Worm (Caenorhabditis elegans) whole organism, L2 larva: ENCODE data around the gene C35B1.4.

Experiments
- C34F6.9 ChIP-seq: fragments of 150-350 bp; optimal IDR thresholded peaks from 2 replicates; lab custom pipeline; 2014; ENCODE audit warnings: missing biosample characterization, missing genetic modification characterization
- F13H6.1 ChIP-seq: sonication (generic microtip); optimal IDR thresholded peaks from 2 replicates; lab custom pipeline; 2016; ENCODE audit warnings: missing genetic modification characterization, missing compliant biosample characterization
- R02D3.7 ChIP-seq: fragments of 150-350 bp; optimal IDR thresholded peaks from 2 replicates; lab custom pipeline; 2014; ENCODE audit warnings: missing biosample characterization, missing genetic modification characterization
- Y55F3AM.14 ChIP-seq: fragments of 200-800 bp; sonication (Bioruptor generic); optimal IDR thresholded peaks from 2 replicates; lab custom pipeline; 2018; ENCODE audit warnings: mild to moderate bottlenecking, missing genetic modification characterization, missing compliant biosample characterization
- alr-1 ChIP-seq: fragments of 150-350 bp; optimal IDR thresholded peaks from 2 replicates; lab custom pipeline; 2014; ENCODE audit warnings: missing biosample characterization, missing genetic modification characterization
- aly-2 ChIP-seq: fragments of 150-350 bp; optimal IDR thresholded peaks from 2 replicates; lab custom pipeline; 2014; ENCODE audit warnings: missing biosample characterization, missing genetic modification characterization
- blmp-1 ChIP-seq: sonication (generic microtip); optimal IDR thresholded peaks from 2 replicates; lab custom pipeline; 2017; ENCODE audit warnings: missing genetic modification characterization, mild to moderate bottlenecking, missing compliant biosample characterization, antibody characterized with exemption, moderate library complexity; ENCODE audit not compliant: insufficient read depth
- ceh-16 ChIP-seq: fragments of 150-350 bp; optimal IDR thresholded peaks from 2 replicates; lab custom pipeline; 2014; ENCODE audit warnings: missing biosample characterization, missing genetic modification characterization
- ceh-82 ChIP-seq: fragments of 150-350 bp; optimal IDR thresholded peaks from 2 replicates; lab custom pipeline; 2014; ENCODE audit warnings: missing biosample characterization, missing genetic modification characterization
- crh-2 ChIP-seq: sonication (generic microtip); optimal IDR thresholded peaks from 2 replicates; lab custom pipeline; 2017; ENCODE audit warnings: missing biosample characterization, missing genetic modification characterization
- dmd-4 ChIP-seq: sonication (generic microtip); optimal IDR thresholded peaks from 2 replicates; lab custom pipeline; 2017; ENCODE audit warnings: missing biosample characterization, missing genetic modification characterization
- egl-27 ChIP-seq: sonication (generic microtip); optimal IDR thresholded peaks from 3 replicates; lab custom pipeline; 2017; ENCODE audit warnings: missing biosample characterization, missing genetic modification reagents, missing genetic modification characterization
- elt-1 ChIP-seq: fragments of 150-350 bp; optimal IDR thresholded peaks from 2 replicates; lab custom pipeline; 2014; ENCODE audit warnings: missing biosample characterization, missing genetic modification characterization
- elt-3 ChIP-seq: sonication (generic microtip); optimal IDR thresholded peaks from 2 replicates; lab custom pipeline; 2017; ENCODE audit warnings: missing biosample characterization, missing genetic modification characterization
- fos-1 ChIP-seq: fragments of 150-350 bp; optimal IDR thresholded peaks from 2 replicates; lab custom pipeline; 2014; ENCODE audit warnings: missing biosample characterization, missing genetic modification characterization
- gmeb-1 ChIP-seq: fragments of 150-350 bp; optimal IDR thresholded peaks from 2 replicates; lab custom pipeline; 2014; ENCODE audit warnings: missing biosample characterization, missing genetic modification characterization
- lin-13 ChIP-seq: fragments of 150-350 bp; optimal IDR thresholded peaks from 2 replicates; lab custom pipeline; 2014; ENCODE audit warnings: missing biosample characterization, missing genetic modification reagents, missing genetic modification characterization
- lin-39 ChIP-seq: fragments of 150-350 bp; optimal IDR thresholded peaks from 2 replicates; lab custom pipeline; 2014; ENCODE audit warnings: missing biosample characterization, missing genetic modification reagents, missing genetic modification characterization
- lsy-2 ChIP-seq, 2 experiments: fragments of 150-350 bp in 1 of 2; sonication (generic microtip) in 1 of 2; optimal IDR thresholded peaks; 2 replicates each; lab custom pipeline; 2014 to 2017; ENCODE audit warnings: missing biosample characterization in 2 of 2, missing genetic modification characterization in 2 of 2
- mab-5 ChIP-seq: fragments of 150-350 bp; optimal IDR thresholded peaks from 2 replicates; lab custom pipeline; 2014; ENCODE audit warnings: missing biosample characterization, missing genetic modification characterization
- mbf-1 ChIP-seq: sonication (generic microtip); optimal IDR thresholded peaks from 2 replicates; lab custom pipeline; 2017; ENCODE audit warnings: missing biosample characterization, missing genetic modification characterization
- mdl-1 ChIP-seq, 2 experiments: fragments of 150-350 bp in 1 of 2; sonication (generic microtip) in 1 of 2; optimal IDR thresholded peaks; 2 replicates each; lab custom pipeline; 2017; ENCODE audit warnings: missing biosample characterization in 2 of 2, missing genetic modification characterization in 2 of 2
- nhr-10 ChIP-seq: sonication (generic microtip); optimal IDR thresholded peaks from 2 replicates; lab custom pipeline; 2017; ENCODE audit warnings: missing biosample characterization, missing genetic modification characterization
- nhr-11 ChIP-seq: fragments of 150-350 bp; optimal IDR thresholded peaks from 2 replicates; lab custom pipeline; 2014; ENCODE audit warnings: missing biosample characterization, missing genetic modification characterization
- nhr-129 ChIP-seq: fragments of 150-350 bp; optimal IDR thresholded peaks from 2 replicates; lab custom pipeline; 2014; ENCODE audit warnings: missing biosample characterization, missing genetic modification characterization
- nhr-21 ChIP-seq: fragments of 150-350 bp; optimal IDR thresholded peaks from 2 replicates; lab custom pipeline; 2014; ENCODE audit warnings: missing biosample characterization, missing genetic modification characterization
- nhr-237 ChIP-seq: fragments of 150-350 bp; optimal IDR thresholded peaks from 2 replicates; lab custom pipeline; 2014; ENCODE audit warnings: missing biosample characterization, missing genetic modification characterization
- nhr-25 ChIP-seq: fragments of 150-350 bp; sonication (generic microtip); optimal IDR thresholded peaks from 3 replicates; lab custom pipeline; 2014; ENCODE audit warnings: missing biosample characterization, missing genetic modification characterization
- nhr-77 ChIP-seq: fragments of 150-350 bp; optimal IDR thresholded peaks from 2 replicates; lab custom pipeline; 2014; ENCODE audit warnings: missing biosample characterization, missing genetic modification characterization
- peb-1 ChIP-seq: fragments of 150-350 bp; optimal IDR thresholded peaks from 2 replicates; lab custom pipeline; 2014; ENCODE audit warnings: missing biosample characterization, missing genetic modification characterization
- sem-4 ChIP-seq: fragments of 150-350 bp; optimal IDR thresholded peaks from 2 replicates; lab custom pipeline; 2014; ENCODE audit warnings: missing biosample characterization, missing genetic modification reagents, missing genetic modification characterization
- skn-1 ChIP-seq: sonication (generic microtip); optimal IDR thresholded peaks from 2 replicates; lab custom pipeline; 2017; ENCODE audit warnings: missing biosample characterization, missing genetic modification characterization
- sma-3 ChIP-seq: sonication (generic microtip); optimal IDR thresholded peaks from 2 replicates; lab custom pipeline; 2016; ENCODE audit warnings: missing genetic modification reagents, missing genetic modification characterization, missing compliant biosample characterization
- sma-9 ChIP-seq, 2 experiments: fragments of 150-350 bp in 1 of 2; sonication (generic microtip) in 1 of 2; optimal IDR thresholded peaks; 2 replicates each; lab custom pipeline; 2014 to 2016; ENCODE audit warnings: missing genetic modification characterization in 2 of 2, mild to moderate bottlenecking in 1 of 2, missing biosample characterization in 1 of 2, missing compliant biosample characterization in 1 of 2, missing genetic modification reagents in 1 of 2, moderate library complexity in 1 of 2
- snpc-4 ChIP-seq: fragments of 150-350 bp; optimal IDR thresholded peaks from 2 replicates; lab custom pipeline; 2014; ENCODE audit warnings: missing biosample characterization, missing genetic modification characterization
- unc-39 ChIP-seq: fragments of 150-350 bp; optimal IDR thresholded peaks from 2 replicates; lab custom pipeline; 2014; ENCODE audit warnings: missing biosample characterization, missing genetic modification characterization
- unc-55 ChIP-seq: fragments of 150-350 bp; sonication (generic microtip); optimal IDR thresholded peaks from 3 replicates; lab custom pipeline; 2014; ENCODE audit warnings: missing biosample characterization, missing genetic modification reagents, missing genetic modification characterization
- unc-62 ChIP-seq: fragments of 150-350 bp; optimal IDR thresholded peaks from 2 replicates; lab custom pipeline; 2014; ENCODE audit warnings: missing biosample characterization, missing genetic modification reagents, missing genetic modification characterization
- zag-1 ChIP-seq: fragments of 150-350 bp; optimal IDR thresholded peaks from 2 replicates; lab custom pipeline; 2014; ENCODE audit warnings: missing biosample characterization, missing genetic modification characterization
- ztf-1 ChIP-seq: fragments of 200-800 bp; sonication (Bioruptor generic); conservative IDR thresholded peaks from 2 replicates; pipeline ENCODE4 v1.3.6; 2022; ENCODE audit warnings: missing genetic modification characterization, missing compliant biosample characterization
- ztf-11 ChIP-seq: sonication (generic microtip); optimal IDR thresholded peaks from 2 replicates; lab custom pipeline; 2017; ENCODE audit warnings: missing biosample characterization, missing genetic modification characterization
- ztf-4 ChIP-seq: fragments of 150-350 bp; optimal IDR thresholded peaks from 2 replicates; lab custom pipeline; 2014; ENCODE audit warnings: missing biosample characterization, missing genetic modification characterization

The C35B1.4 gene

DNA sequence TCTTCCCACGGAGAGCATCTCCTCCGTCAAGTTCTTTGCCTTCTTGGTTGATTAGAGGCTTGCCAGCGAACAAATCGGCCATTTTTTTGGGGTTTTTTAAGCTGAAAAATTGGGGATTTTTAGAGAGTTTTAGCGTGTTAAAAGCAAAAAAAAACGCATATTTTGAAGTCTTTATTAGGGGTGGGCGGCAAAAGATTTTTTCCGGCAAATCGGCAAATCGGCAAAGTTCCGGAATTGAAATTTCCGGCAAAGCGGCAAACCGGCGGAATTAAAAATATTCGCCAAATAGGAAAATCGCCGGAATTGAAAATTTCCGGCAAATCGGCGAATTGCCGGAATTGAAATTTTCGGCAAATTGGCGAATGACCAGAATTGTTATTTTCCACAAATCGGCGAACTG is 4.5 kb downstream of the C35B1.4 start, which contains the start of gene C35B1.5:
TSS of gene C35B1.5 (minus strand) at position 101 of the 400 bp plus-strand sequence.
- TF ChIP-seq alr-1 (no peak), nhr-237 (no peak), ztf-4 (no peak), skn-1 (tag; lab: Kevin White, UChicago) (no peak), nhr-10 (no peak), ceh-82 (no peak), ceh-16 (no peak), unc-62 (GFP tag; lab: Kevin White, UChicago) (no peak), lin-39 (tag; lab: Kevin White, UChicago) (no peak), mdl-1 (tag; optimal IDR thresholded peaks at IDR 0.05; lab: Kevin White, UChicago) (no peak), aly-2 (tag; lab: Kevin White, UChicago) (no peak), nhr-25 (tag; lab: Kevin White, UChicago) (no peak), zag-1 (tag; lab: Kevin White, UChicago) (no peak), sma-9 (GFP tag; optimal IDR thresholded peaks at IDR 0.05; lab: Kevin White, UChicago) (no peak), sma-9 (tag; optimal IDR thresholded peaks at IDR 0.05; lab: Kevin White, UChicago) (no peak)

DNA sequence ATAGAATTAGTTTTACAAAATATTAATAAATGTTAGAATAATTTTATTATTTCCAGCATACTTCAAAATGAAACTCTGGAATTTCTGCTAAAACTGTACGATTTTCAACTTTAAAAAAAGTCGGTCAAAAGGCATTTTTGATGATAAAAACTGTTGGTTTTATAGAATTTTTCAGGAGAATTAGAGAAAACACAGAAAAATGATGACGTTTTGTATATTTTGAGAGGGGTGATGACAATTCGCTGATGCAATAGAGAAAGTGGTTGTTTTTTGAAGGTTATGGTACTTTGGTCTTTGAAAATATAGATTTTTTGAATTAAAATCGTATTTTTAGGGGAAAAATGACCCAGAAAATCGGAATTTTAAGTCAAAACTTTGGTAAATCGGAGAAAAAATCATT is 5.4 kb downstream of the C35B1.4 start:
- TF ChIP-seq elt-1 (tag; lab: Kevin White, UChicago) = no peak
- peak; percentile 2 for TF ChIP-seq gmeb-1 (tag; lab: Kevin White, UChicago)
- peak; percentile 72 for TF ChIP-seq fos-1
- TF ChIP-seq nhr-25 (tag; lab: Kevin White, UChicago) = peak; percentile 14
- TF ChIP-seq sma-9 (GFP tag; optimal IDR thresholded peaks at IDR 0.05; lab: Kevin White, UChicago) = peak; percentile 11
- no peak for TF ChIP-seq sma-9 (tag; optimal IDR thresholded peaks at IDR 0.05; lab: Kevin White, UChicago)
- TF ChIP-seq sma-3 (GFP tag; lab: Kevin White, UChicago) = peak; percentile 45
- peak; percentile 68 for TF ChIP-seq nhr-129
- TF ChIP-seq ceh-16 = no peak
- no peak for TF ChIP-seq zag-1 (tag; lab: Kevin White, UChicago)
- peak in 1 of 2 experiments; percentile 5 for TF ChIP-seq lsy-2 (tag; optimal IDR thresholded peaks at IDR 0.05; lab: Kevin White, UChicago)
- no peak for TF ChIP-seq unc-55 (GFP tag; lab: Kevin White, UChicago)
- TF ChIP-seq nhr-77 (tag; lab: Kevin White, UChicago) = no peak
- TF ChIP-seq crh-2 = peak; percentile 64
- TF ChIP-seq skn-1 (tag; lab: Kevin White, UChicago) = peak; percentile 96
- TF ChIP-seq ceh-82 = no peak
- TF ChIP-seq blmp-1 (tag; lab: Kevin White, UChicago) = peak; percentile 26
- TF ChIP-seq, all 48 proteins: peak for 10

DNA sequence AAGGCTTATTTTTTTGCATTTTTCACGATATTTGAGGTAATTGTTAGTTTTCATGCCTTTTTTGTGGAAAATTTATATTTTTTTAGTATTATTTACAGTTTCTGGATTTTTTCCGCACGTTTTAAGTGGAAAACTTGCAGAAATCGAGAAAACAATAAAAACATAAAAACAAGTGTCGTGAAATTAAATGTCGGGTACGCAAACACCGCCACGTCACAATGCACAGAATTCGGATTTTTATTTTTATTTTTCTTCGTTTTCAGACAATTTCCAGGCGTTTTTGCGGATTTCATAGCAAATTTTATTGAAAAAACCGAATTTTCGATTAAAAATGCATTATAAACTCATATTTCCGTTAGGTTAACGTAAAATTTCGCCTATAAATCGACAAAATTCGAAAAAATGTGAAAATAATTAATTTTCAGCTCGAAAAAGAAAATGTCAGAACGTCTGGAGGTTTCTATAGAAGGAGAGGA is 6.2 kb downstream of the C35B1.4 start, which contains the start of gene C35B1.2:
TSS of gene C35B1.2 (plus strand) at position 426 of the 476 bp plus-strand sequence.
- TF ChIP-seq sma-3 (GFP tag; lab: Kevin White, UChicago) (peak; percentile 37), lsy-2 (tag; optimal IDR thresholded peaks at IDR 0.05; lab: Kevin White, UChicago) (peak in 1 of 2 experiments; percentile 57), crh-2 (peak; percentile 61), peb-1 (tag; lab: Kevin White, UChicago) (no peak), unc-55 (GFP tag; lab: Kevin White, UChicago) (peak; percentile 39), nhr-129 (no peak), mdl-1 (tag; optimal IDR thresholded peaks at IDR 0.05; lab: Kevin White, UChicago) (no peak), C34F6.9 (tag; lab: Kevin White, UChicago) (peak; percentile 20), mbf-1 (tag; lab: Kevin White, UChicago) (no peak)

DNA sequence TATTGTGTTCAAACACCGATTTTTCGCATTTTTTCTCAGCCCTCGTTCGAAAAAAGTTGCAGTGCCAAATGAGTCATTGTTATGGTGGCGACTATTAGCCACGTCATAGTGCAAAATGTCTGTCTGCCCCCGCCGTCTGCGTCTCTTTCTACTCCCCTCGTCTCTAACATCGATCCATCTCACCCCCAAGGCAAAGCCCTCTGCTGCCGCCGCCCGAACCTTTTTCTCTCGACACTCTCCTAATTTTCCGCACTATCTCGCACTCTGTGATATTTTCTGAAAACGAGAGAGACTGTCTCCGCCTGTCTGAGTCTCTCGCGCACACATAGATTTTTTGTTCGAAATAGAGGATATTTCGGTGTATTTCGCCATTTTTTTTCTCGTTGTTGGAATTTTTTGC is 13.5 kb downstream of the C35B1.4 start:
- TF ChIP-seq aly-2 (tag; lab: Kevin White, UChicago) = no peak
- TF ChIP-seq unc-62 (GFP tag; lab: Kevin White, UChicago) = no peak
- TF ChIP-seq dmd-4 (tag; lab: Kevin White, UChicago) = no peak
- peak; percentile 69 for TF ChIP-seq nhr-129
- no peak for TF ChIP-seq elt-1 (tag; lab: Kevin White, UChicago)
- TF ChIP-seq egl-27 (tag; lab: Kevin White, UChicago) = peak; percentile 67
- no peak for TF ChIP-seq nhr-77 (tag; lab: Kevin White, UChicago)
- peak; percentile 51 for TF ChIP-seq nhr-25 (tag; lab: Kevin White, UChicago)
- TF ChIP-seq mab-5 (tag; lab: Kevin White, UChicago) = peak; percentile 23
- peak; percentile 66 for TF ChIP-seq lin-13 (GFP tag; lab: Kevin White, UChicago)
- peak; percentile 96 for TF ChIP-seq crh-2
- peak; percentile 91 for TF ChIP-seq F13H6.1 (tag; lab: Kevin White, UChicago)
- no peak for TF ChIP-seq R02D3.7 (tag; lab: Kevin White, UChicago)
- TF ChIP-seq lin-39 (tag; lab: Kevin White, UChicago) = no peak
- TF ChIP-seq blmp-1 (tag; lab: Kevin White, UChicago) = no peak
- peak; percentile 78 for TF ChIP-seq C34F6.9 (tag; lab: Kevin White, UChicago)
- TF ChIP-seq elt-3 (tag; lab: Kevin White, UChicago) = no peak
- TF ChIP-seq peb-1 (tag; lab: Kevin White, UChicago) = no peak
- TF ChIP-seq nhr-11 (tag; lab: Kevin White, UChicago) = no peak
- peak; percentile 54 for TF ChIP-seq sem-4 (tag; lab: Kevin White, UChicago)
- TF ChIP-seq unc-39 (tag; lab: Kevin White, UChicago) = no peak
- peak; percentile 49 for TF ChIP-seq snpc-4 (tag; lab: Kevin White, UChicago)
- TF ChIP-seq unc-55 (GFP tag; lab: Kevin White, UChicago) = peak; percentile 84
- TF ChIP-seq sma-9 (GFP tag; optimal IDR thresholded peaks at IDR 0.05; lab: Kevin White, UChicago) = peak; percentile 89
- no peak for TF ChIP-seq sma-9 (tag; optimal IDR thresholded peaks at IDR 0.05; lab: Kevin White, UChicago)
- TF ChIP-seq sma-3 (GFP tag; lab: Kevin White, UChicago) = peak; percentile 84
- no peak for TF ChIP-seq mbf-1 (tag; lab: Kevin White, UChicago)
- TF ChIP-seq ztf-1 = no peak
- no peak for TF ChIP-seq ztf-11 (tag; lab: Kevin White, UChicago)
- TF ChIP-seq lsy-2 (tag; optimal IDR thresholded peaks at IDR 0.05; lab: Kevin White, UChicago) = peak; percentile 62 to 83
- TF ChIP-seq zag-1 (tag; lab: Kevin White, UChicago) = peak; percentile 54
- TF ChIP-seq Y55F3AM.14 (GFP tag; lab: Kevin White, UChicago) = peak; percentile 26
- peak; percentile 90 for TF ChIP-seq fos-1
- peak; percentile 57 for TF ChIP-seq nhr-21
